Worm (Caenorhabditis elegans): Measurements from ENCODE around the gene ocr-1.

- TF ChIP-seq hnd-1 (tag; optimal IDR thresholded peaks at IDR 0.05) (no peak), flt-1 (GFP tag; IDR thresholded peaks at IDR 0.05) (no peak), hmbx-1 (tag; optimal IDR thresholded peaks at IDR 0.05) (no peak), ama-1 (optimal IDR thresholded peaks at IDR 0.05) (no peak)
These were observed 3.3 kb upstream of the ocr-1 start for ce11 chrV:10760839-10761238.

Measured in whole organism, early embryonic.